Worm (Caenorhabditis elegans) whole organism, L2 larva: ENCODE results near the gene gst-1.

ENCODE experiments used
- C34F6.9 ChIP-seq: fragments of 150-350 bp; optimal IDR thresholded peaks from 2 replicates; lab custom pipeline; 2014; ENCODE audit warnings: missing biosample characterization, missing genetic modification characterization
- Y55F3AM.14 ChIP-seq: fragments of 200-800 bp; sonication (Bioruptor generic); optimal IDR thresholded peaks from 2 replicates; lab custom pipeline; 2018; ENCODE audit warnings: mild to moderate bottlenecking, missing genetic modification characterization, missing compliant biosample characterization
- fos-1 ChIP-seq: fragments of 150-350 bp; optimal IDR thresholded peaks from 2 replicates; lab custom pipeline; 2014; ENCODE audit warnings: missing biosample characterization, missing genetic modification characterization
- lin-13 ChIP-seq: fragments of 150-350 bp; optimal IDR thresholded peaks from 2 replicates; lab custom pipeline; 2014; ENCODE audit warnings: missing biosample characterization, missing genetic modification reagents, missing genetic modification characterization
- nhr-12 ChIP-seq: fragments of 150-350 bp; optimal IDR thresholded peaks from 2 replicates; lab custom pipeline; 2014; ENCODE audit warnings: missing biosample characterization, missing genetic modification characterization
- snpc-4 ChIP-seq: fragments of 150-350 bp; optimal IDR thresholded peaks from 2 replicates; lab custom pipeline; 2014; ENCODE audit warnings: missing biosample characterization, missing genetic modification characterization
- unc-62 ChIP-seq: fragments of 150-350 bp; optimal IDR thresholded peaks from 2 replicates; lab custom pipeline; 2014; ENCODE audit warnings: missing biosample characterization, missing genetic modification reagents, missing genetic modification characterization

DNA sequence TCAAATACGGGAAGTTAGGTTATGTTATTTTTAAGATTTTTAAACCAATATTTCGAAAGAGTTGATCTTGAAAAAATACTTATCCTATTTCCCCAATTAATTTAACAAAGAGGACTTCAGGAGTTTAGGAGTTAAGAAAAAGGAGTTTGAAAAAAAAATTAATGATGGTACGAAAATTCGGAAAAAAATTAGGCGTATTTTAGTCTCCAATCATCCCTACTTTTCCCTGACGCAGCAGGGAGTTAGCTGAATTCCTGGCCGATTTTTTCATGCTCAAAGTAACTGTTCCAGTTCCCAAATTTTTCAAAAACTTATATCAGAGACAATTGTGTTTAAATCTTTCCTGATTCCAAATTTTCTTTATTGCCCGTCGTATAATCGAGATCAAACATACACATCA is 35.5 kb upstream of the gst-1 start:
- no peak for TF ChIP-seq Y55F3AM.14
- TF ChIP-seq lin-13 (GFP tag; lab: Kevin White, UChicago) = no peak
- TF ChIP-seq unc-62 = no peak
- TF ChIP-seq snpc-4 (tag; lab: Kevin White, UChicago) = no peak
- no peak for TF ChIP-seq fos-1 (tag; lab: Kevin White, UChicago)
- TF ChIP-seq nhr-12 (tag; lab: Kevin White, UChicago) = no peak
- TF ChIP-seq C34F6.9 (tag; lab: Kevin White, UChicago) = no peak
